Fruit fly (Drosophila melanogaster) whole organism, embryonic: ENCODE results near the gene CG15803.

Source experiments
- CG11247 ChIP-seq: fragments of 200-800 bp; sonication (Bioruptor generic); IDR thresholded peaks from 2 replicates; pipeline ENCODE4 v1.3.6; 2022; ENCODE audit warnings: missing biosample characterization, missing genetic modification characterization
- CG11560 ChIP-seq: fragments of 200-800 bp; sonication (Bioruptor generic); IDR thresholded peaks from 3 replicates; pipeline ENCODE4 v1.3.6; 2022; ENCODE audit warnings: missing biosample characterization, missing genetic modification characterization
- CG12236 ChIP-seq: fragments of 200-800 bp; sonication (Bioruptor generic); optimal IDR thresholded peaks from 2 replicates; lab custom pipeline; 2016; ENCODE audit warnings: missing biosample characterization, missing genetic modification characterization
- CG12299 ChIP-seq: fragments of 200-800 bp; sonication (Bioruptor generic); optimal IDR thresholded peaks from 2 replicates; lab custom pipeline; 2018; ENCODE audit warnings: missing biosample characterization, mild to moderate bottlenecking, missing genetic modification characterization
- CG13287 ChIP-seq: fragments of 200-800 bp; sonication (Bioruptor generic); IDR thresholded peaks from 2 replicates; pipeline ENCODE4 v1.3.6; 2022; ENCODE audit warnings: missing biosample characterization, missing genetic modification characterization; ENCODE audit not compliant: partially characterized antibody
- CG13624 ChIP-seq: fragments of 200-800 bp; sonication (Bioruptor generic); optimal IDR thresholded peaks from 2 replicates; lab custom pipeline; 2016; ENCODE audit warnings: missing biosample characterization, missing genetic modification characterization
- CG14014 ChIP-seq: fragments of 200-800 bp; sonication (Bioruptor generic); IDR thresholded peaks from 2 replicates; pipeline ENCODE4 v1.3.6; 2022; ENCODE audit warnings: missing biosample characterization, missing genetic modification characterization
- CG14710 ChIP-seq: fragments of 200-800 bp; sonication (Bioruptor generic); optimal IDR thresholded peaks from 3 replicates; lab custom pipeline; 2019; ENCODE audit warnings: missing biosample characterization, mild to moderate bottlenecking, missing genetic modification characterization, moderate library complexity
- CG1647 ChIP-seq: fragments of 200-800 bp; sonication (Bioruptor generic); optimal IDR thresholded peaks from 3 replicates; lab custom pipeline; 2016; ENCODE audit warnings: missing biosample characterization, missing genetic modification characterization
- CG16779 ChIP-seq: fragments of 200-800 bp; sonication (Bioruptor generic); IDR thresholded peaks from 2 replicates; pipeline ENCODE4 v1.3.6; 2022; ENCODE audit warnings: missing biosample characterization, missing genetic modification characterization
- CG30431 ChIP-seq: fragments of 200-800 bp; sonication (Bioruptor generic); optimal IDR thresholded peaks from 2 replicates; lab custom pipeline; 2017; ENCODE audit warnings: missing biosample characterization, missing genetic modification characterization
- CG33213 ChIP-seq: fragments of 200-800 bp; sonication (Bioruptor generic); optimal IDR thresholded peaks from 3 replicates; lab custom pipeline; 2016; ENCODE audit warnings: missing biosample characterization, missing genetic modification characterization
- CG3726 ChIP-seq: fragments of 200-800 bp; sonication (Bioruptor generic); IDR thresholded peaks from 3 replicates; pipeline ENCODE4, ENCODE4 v1.3.6; 2022; ENCODE audit warnings: missing biosample characterization, missing genetic modification characterization
- CG4730 ChIP-seq: fragments of 200-800 bp; sonication (Bioruptor generic); IDR thresholded peaks from 2 replicates; pipeline ENCODE4 v1.3.6; 2022; ENCODE audit warnings: missing biosample characterization, missing genetic modification characterization
- CG4854 ChIP-seq: fragments of 200-800 bp; sonication (Bioruptor generic); optimal IDR thresholded peaks from 2 replicates; lab custom pipeline; 2016; ENCODE audit warnings: missing biosample characterization, missing genetic modification characterization, inconsistent platforms
- CG6175 ChIP-seq: fragments of 200-800 bp; sonication (Bioruptor generic); IDR thresholded peaks from 3 replicates; pipeline ENCODE4 v1.3.6; 2022; ENCODE audit warnings: missing biosample characterization, missing genetic modification characterization
- CG6689 ChIP-seq: fragments of 200-800 bp; sonication (Bioruptor generic); IDR thresholded peaks from 2 replicates; pipeline ENCODE4 v1.3.6; 2022; ENCODE audit warnings: missing biosample characterization, missing genetic modification characterization
- CG6765 ChIP-seq: fragments of 200-800 bp; sonication (Bioruptor generic); optimal IDR thresholded peaks from 3 replicates; lab custom pipeline; 2017; ENCODE audit warnings: missing biosample characterization, mild to moderate bottlenecking, missing genetic modification characterization
- CG7372 ChIP-seq: fragments of 200-800 bp; sonication (Bioruptor generic); IDR thresholded peaks from 2 replicates; pipeline ENCODE4 v1.3.6; 2022; ENCODE audit warnings: missing biosample characterization, missing genetic modification characterization
- CG8290 ChIP-seq, 3 experiments: fragments of 200-800 bp; sonication (Bioruptor generic); optimal IDR thresholded peaks; 2 replicates each; lab custom pipeline; 2016 to 2019; ENCODE audit warnings: missing biosample characterization in 3 of 3, missing genetic modification characterization in 3 of 3, mild to moderate bottlenecking in 2 of 3, moderate library complexity in 1 of 3
- CG8944 ChIP-seq: fragments of 200-800 bp; sonication (Bioruptor generic); optimal IDR thresholded peaks from 3 replicates; lab custom pipeline; 2016; ENCODE audit warnings: missing biosample characterization, missing genetic modification characterization
- CG9932 ChIP-seq: fragments of 200-800 bp; sonication (Bioruptor generic); IDR thresholded peaks from 2 replicates; pipeline ENCODE4 v1.3.6; 2022; ENCODE audit warnings: missing biosample characterization, missing genetic modification characterization
- HHEX ChIP-seq: fragments of 200-800 bp; sonication (Bioruptor generic); optimal IDR thresholded peaks from 3 replicates; lab custom pipeline; 2017; ENCODE audit warnings: missing biosample characterization, mild to moderate bottlenecking, missing genetic modification characterization, missing genetic modification reagents
- Hmr ChIP-seq: fragments of 200-800 bp; sonication (Bioruptor generic); optimal IDR thresholded peaks from 3 replicates; lab custom pipeline; 2017; ENCODE audit warnings: mild to moderate bottlenecking, missing biosample characterization, missing genetic modification reagents, missing genetic modification characterization
- Hr39 ChIP-seq: fragments of >200 bp; optimal IDR thresholded peaks from 2 replicates; lab custom pipeline; 2017
- Nf-YA ChIP-seq: fragments of 200-800 bp; sonication (Bioruptor generic); IDR thresholded peaks from 2 replicates; pipeline ENCODE4 v1.3.6; 2022; ENCODE audit warnings: missing biosample characterization, missing genetic modification characterization
- Pdp1 ChIP-seq, 2 experiments: fragments of 200-800 bp; sonication (Bioruptor generic); optimal IDR thresholded peaks; 3 replicates each; lab custom pipeline; 2016; ENCODE audit warnings: missing biosample characterization in 2 of 2, missing genetic modification characterization in 2 of 2, mild to moderate bottlenecking in 1 of 2, moderate library complexity in 1 of 2
- Usf ChIP-seq: fragments of 200-800 bp; sonication (Bioruptor generic); optimal IDR thresholded peaks from 2 replicates; lab custom pipeline; 2017; ENCODE audit warnings: missing genotype, missing biosample characterization, missing genetic modification characterization
- ase ChIP-seq: fragments of 200-800 bp; sonication (Bioruptor generic); IDR thresholded peaks from 3 replicates; pipeline ENCODE4 v1.3.6; 2022; ENCODE audit warnings: missing biosample characterization, missing genetic modification characterization
- croc ChIP-seq: fragments of 200-800 bp; sonication (Bioruptor generic); conservative IDR thresholded peaks from 3 replicates; pipeline ENCODE4 v1.3.6; 2022; ENCODE audit warnings: missing biosample characterization, missing genetic modification characterization
- crol ChIP-seq: fragments of 200-800 bp; sonication (Bioruptor generic); IDR thresholded peaks from 2 replicates; pipeline ENCODE4 v1.3.6; 2022; ENCODE audit warnings: missing biosample characterization, missing genetic modification characterization
- dysf ChIP-seq: fragments of 200-800 bp; sonication (Bioruptor generic); IDR thresholded peaks from 3 replicates; pipeline ENCODE4 v1.3.6; 2022; ENCODE audit warnings: missing biosample characterization, missing genetic modification characterization
- ems ChIP-seq: fragments of 200-800 bp; sonication (Bioruptor generic); optimal IDR thresholded peaks from 3 replicates; lab custom pipeline; 2016; ENCODE audit warnings: missing biosample characterization, missing genetic modification characterization
- en ChIP-seq: fragments of 200-800 bp; sonication (Bioruptor generic); optimal IDR thresholded peaks from 2 replicates; lab custom pipeline; 2016; ENCODE audit warnings: missing biosample characterization, missing genetic modification characterization
- ewg ChIP-seq: fragments of 200-800 bp; sonication (Bioruptor generic); optimal IDR thresholded peaks from 3 replicates; lab custom pipeline; 2017; ENCODE audit warnings: mild to moderate bottlenecking, missing biosample characterization, missing genetic modification reagents, missing genetic modification characterization
- ftz-f1 ChIP-seq: fragments of 200-800 bp; sonication (Bioruptor generic); optimal IDR thresholded peaks from 2 replicates; lab custom pipeline; 2016; ENCODE audit warnings: missing biosample characterization, missing genetic modification characterization
- gcm2 ChIP-seq: fragments of 200-800 bp; sonication (Bioruptor generic); optimal IDR thresholded peaks from 2 replicates; lab custom pipeline; 2016; ENCODE audit warnings: missing biosample characterization, missing genetic modification characterization
- ham ChIP-seq: fragments of 200-800 bp; sonication (Bioruptor generic); IDR thresholded peaks from 2 replicates; pipeline ENCODE4 v1.3.6; 2022; ENCODE audit warnings: missing biosample characterization, missing genetic modification characterization
- hkb ChIP-seq, 2 experiments: fragments of 200-800 bp in 1 of 2; fragments of >200 bp in 1 of 2; sonication (Bioruptor generic) in 1 of 2; IDR thresholded peaks in 1 of 2; optimal IDR thresholded peaks in 1 of 2; 2 replicates each; pipeline versions ENCODE4 v1.3.6 to Lab custom; 2017 to 2022; ENCODE audit warnings: missing biosample characterization in 1 of 2, missing genetic modification characterization in 1 of 2
- ind ChIP-seq: fragments of 200-800 bp; sonication (Bioruptor generic); optimal IDR thresholded peaks from 3 replicates; lab custom pipeline; 2016; ENCODE audit warnings: missing biosample characterization, missing genetic modification characterization
- mirr ChIP-seq: fragments of 200-800 bp; sonication (Bioruptor generic); optimal IDR thresholded peaks from 3 replicates; lab custom pipeline; 2018; ENCODE audit warnings: missing biosample characterization, mild to moderate bottlenecking, missing genetic modification characterization
- org-1 ChIP-seq: fragments of 200-800 bp; sonication (Bioruptor generic); optimal IDR thresholded peaks from 2 replicates; lab custom pipeline; 2017; ENCODE audit warnings: missing biosample characterization, missing genetic modification characterization
- p53 ChIP-seq: fragments of 200-800 bp; sonication (Bioruptor generic); optimal IDR thresholded peaks from 2 replicates; lab custom pipeline; 2016; ENCODE audit warnings: missing biosample characterization, missing genetic modification characterization
- peb ChIP-seq: fragments of 200-800 bp; sonication (Bioruptor generic); IDR thresholded peaks from 2 replicates; pipeline ENCODE4 v1.3.6; 2022; ENCODE audit warnings: missing biosample characterization, missing genetic modification characterization
- pfk ChIP-seq: fragments of 200-800 bp; sonication (Bioruptor generic); optimal IDR thresholded peaks from 2 replicates; lab custom pipeline; 2018; ENCODE audit warnings: missing biosample characterization, mild to moderate bottlenecking, missing genetic modification characterization, moderate library complexity
- phol ChIP-seq: fragments of 200-800 bp; sonication (Bioruptor generic); optimal IDR thresholded peaks from 3 replicates; lab custom pipeline; 2018; ENCODE audit warnings: missing biosample characterization, mild to moderate bottlenecking, missing genetic modification characterization, moderate library complexity
- schlank ChIP-seq: fragments of 200-800 bp; sonication (Bioruptor generic); optimal IDR thresholded peaks from 2 replicates; lab custom pipeline; 2018; ENCODE audit warnings: missing biosample characterization, mild to moderate bottlenecking, missing genetic modification characterization
- shn ChIP-seq: fragments of 200-800 bp; sonication (Bioruptor generic); optimal IDR thresholded peaks from 3 replicates; lab custom pipeline; 2016; ENCODE audit warnings: missing biosample characterization, missing genetic modification characterization
- sim ChIP-seq: fragments of 200-800 bp; sonication (Bioruptor generic); IDR thresholded peaks from 2 replicates; pipeline ENCODE4 v1.3.6; 2022; ENCODE audit warnings: missing biosample characterization, missing genetic modification characterization
- sob ChIP-seq: fragments of 200-800 bp; sonication (Bioruptor generic); IDR thresholded peaks from 2 replicates; pipeline ENCODE4 v1.3.6; 2022; ENCODE audit warnings: missing biosample characterization, missing genetic modification characterization
- tap ChIP-seq: fragments of 200-800 bp; optimal IDR thresholded peaks from 3 replicates; lab custom pipeline; 2019; ENCODE audit warnings: missing biosample characterization, mild to moderate bottlenecking, missing genetic modification characterization, moderate library complexity
- unpg ChIP-seq: fragments of 200-800 bp; sonication (Bioruptor generic); optimal IDR thresholded peaks from 3 replicates; lab custom pipeline; 2018; ENCODE audit warnings: missing biosample characterization, mild to moderate bottlenecking, missing genetic modification characterization, moderate library complexity

Gene CG15803

DNA sequence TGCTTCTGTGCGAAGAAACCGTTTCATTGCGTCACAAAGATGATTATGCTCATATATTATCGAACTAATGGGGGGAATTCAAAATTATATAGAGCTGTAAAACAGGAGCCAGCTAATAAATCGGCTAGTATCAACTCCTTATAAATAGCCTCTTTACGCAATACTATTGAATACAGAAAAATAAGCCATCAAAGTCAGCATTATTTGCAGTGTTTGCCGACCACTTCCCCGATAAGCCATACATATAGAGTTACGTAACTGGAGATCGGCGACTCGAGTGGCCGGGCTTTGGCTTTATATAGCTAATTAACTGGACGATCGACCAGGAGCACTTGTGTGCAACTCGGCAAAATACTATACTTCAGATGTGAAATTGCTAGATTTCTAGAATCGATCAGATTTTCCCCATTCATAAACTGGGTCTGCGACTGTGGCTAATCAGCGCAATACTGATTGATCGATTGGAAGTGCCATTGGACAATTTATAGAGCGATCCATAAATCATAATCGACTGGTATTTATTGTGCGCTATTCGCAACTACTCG, 37.4 kb upstream of the CG15803 start (continued):
- TF ChIP-seq CG16779: no peak
- peak; percentile 9; the same call in 1 of the 2 replicates for TF ChIP-seq CG7372 (GFP tag; lab: Robert Waterston, UW)
- no peak for TF ChIP-seq org-1 (GFP tag; lab: Kevin White, UChicago)
- TF ChIP-seq hkb (optimal IDR thresholded peaks at IDR 0.05; lab: Kevin White, UChicago): no peak
- peak; percentile 65 for TF ChIP-seq hkb (GFP tag; IDR thresholded peaks at IDR 0.05; lab: Robert Waterston, UW)
- no peak for TF ChIP-seq CG12236 (GFP tag; lab: Kevin White, UChicago)
- no peak for TF ChIP-seq peb (GFP tag; lab: Robert Waterston, UW)
- no peak for TF ChIP-seq CG6689 (GFP tag; lab: Robert Waterston, UW)
- no peak for TF ChIP-seq phol
- TF ChIP-seq CG4730 (GFP tag; lab: Robert Waterston, UW): no peak
- TF ChIP-seq CG14710 (tag; lab: Kevin White, UChicago): no peak
- no peak for TF ChIP-seq CG13287 (GFP tag; lab: Robert Waterston, UW)
- no peak for TF ChIP-seq Nf-YA (GFP tag; lab: Robert Waterston, UW)
- no peak for TF ChIP-seq Hmr (GFP tag; lab: Kevin White, UChicago)
- TF ChIP-seq CG6175 (GFP tag; lab: Robert Waterston, UW): no peak
- TF ChIP-seq CG33213 (GFP tag; lab: Kevin White, UChicago): no peak
- TF ChIP-seq shn: no peak
- TF ChIP-seq en (GFP tag; lab: Kevin White, UChicago): no peak
- no peak for TF ChIP-seq gcm2 (GFP tag; lab: Kevin White, UChicago)
- no peak for TF ChIP-seq pfk (GFP tag; lab: Kevin White, UChicago)
- TF ChIP-seq CG4854 (GFP tag; lab: Kevin White, UChicago): no peak
- TF ChIP-seq Usf (GFP tag; lab: Kevin White, UChicago): no peak
- TF ChIP-seq ham (GFP tag; lab: Robert Waterston, UW): no peak
- TF ChIP-seq unpg (GFP tag; lab: Kevin White, UChicago): no peak
- peak in 1 of 2 experiments; percentile 89 for TF ChIP-seq Pdp1 (GFP tag; optimal IDR thresholded peaks at IDR 0.05; lab: Kevin White, UChicago)
- no peak for TF ChIP-seq croc (GFP tag; lab: Robert Waterston, UW)
- no peak for TF ChIP-seq ase (GFP tag; lab: Robert Waterston, UW)
- TF ChIP-seq dysf: no peak
- TF ChIP-seq CG9932 (GFP tag; lab: Robert Waterston, UW): no peak
- TF ChIP-seq CG30431 (GFP tag; lab: Kevin White, UChicago): no peak
- TF ChIP-seq crol (GFP tag; lab: Robert Waterston, UW): no peak
- TF ChIP-seq ind (GFP tag; lab: Kevin White, UChicago): no peak
- TF ChIP-seq CG11560 (tag; lab: Robert Waterston, UW): no peak
- no peak for TF ChIP-seq CG6765 (GFP tag; lab: Kevin White, UChicago)
- TF ChIP-seq schlank (tag; lab: Kevin White, UChicago): no peak
- no peak for TF ChIP-seq ems (GFP tag; lab: Kevin White, UChicago)
- TF ChIP-seq CG12299 (tag; lab: Kevin White, UChicago): no peak
- TF ChIP-seq CG13624 (GFP tag; lab: Kevin White, UChicago): no peak
- TF ChIP-seq p53 (GFP tag; lab: Kevin White, UChicago): no peak
- no peak for TF ChIP-seq ewg (GFP tag; lab: Kevin White, UChicago)
- TF ChIP-seq mirr (GFP tag; lab: Kevin White, UChicago): no peak
- TF ChIP-seq sob (GFP tag; lab: Robert Waterston, UW): peak; percentile 31; the same call in 1 of the 2 replicates
- TF ChIP-seq CG8290 (GFP tag; optimal IDR thresholded peaks at IDR 0.05; lab: Kevin White, UChicago): no peak
- TF ChIP-seq CG8290 (tag; optimal IDR thresholded peaks at IDR 0.05; lab: Kevin White, UChicago): no peak
- no peak for TF ChIP-seq tap
- TF ChIP-seq HHEX: no peak
- no peak for TF ChIP-seq CG3726
- no peak for TF ChIP-seq CG14014 (GFP tag; lab: Robert Waterston, UW)
- no peak for TF ChIP-seq CG1647 (GFP tag; lab: Kevin White, UChicago)
- TF ChIP-seq Hr39: no peak
- TF ChIP-seq sim (GFP tag; lab: Robert Waterston, UW): no peak
- peak; percentile 44 for TF ChIP-seq CG11247
- TF ChIP-seq CG8944: no peak
- no peak for TF ChIP-seq ftz-f1 (GFP tag; lab: Kevin White, UChicago)
